Worm (Caenorhabditis elegans) whole organism, L2 larva: ENCODE results near the gene tsp-14.

Experiments
- mdl-1 ChIP-seq, 2 experiments: fragments of 150-350 bp in 1 of 2; sonication (generic microtip) in 1 of 2; optimal IDR thresholded peaks; 2 replicates each; lab custom pipeline; 2017; ENCODE audit warnings: missing biosample characterization in 2 of 2, missing genetic modification characterization in 2 of 2
- nhr-12 ChIP-seq: fragments of 150-350 bp; optimal IDR thresholded peaks from 2 replicates; lab custom pipeline; 2014; ENCODE audit warnings: missing biosample characterization, missing genetic modification characterization
- nhr-77 ChIP-seq: fragments of 150-350 bp; optimal IDR thresholded peaks from 2 replicates; lab custom pipeline; 2014; ENCODE audit warnings: missing biosample characterization, missing genetic modification characterization
- unc-39 ChIP-seq: fragments of 150-350 bp; optimal IDR thresholded peaks from 2 replicates; lab custom pipeline; 2014; ENCODE audit warnings: missing biosample characterization, missing genetic modification characterization
- zag-1 ChIP-seq: fragments of 150-350 bp; optimal IDR thresholded peaks from 2 replicates; lab custom pipeline; 2014; ENCODE audit warnings: missing biosample characterization, missing genetic modification characterization
- ztf-11 ChIP-seq: sonication (generic microtip); optimal IDR thresholded peaks from 2 replicates; lab custom pipeline; 2017; ENCODE audit warnings: missing biosample characterization, missing genetic modification characterization

ce11 chrX:4859582-4860095 is 17.1 kb downstream of the tsp-14 start, which contains the start of gene add-1:
- TF ChIP-seq unc-39 (no peak), nhr-77 (tag; lab: Kevin White, UChicago) (no peak), mdl-1 (tag; optimal IDR thresholded peaks at IDR 0.05; lab: Kevin White, UChicago) (no peak), ztf-11 (tag; lab: Kevin White, UChicago) (no peak), nhr-12 (tag; lab: Kevin White, UChicago) (no peak), zag-1 (tag; lab: Kevin White, UChicago) (no peak)
